Worm (Caenorhabditis elegans) whole organism, early embryonic: ENCODE data around the gene F58A3.3.

ENCODE experiments used
- ama-1 ChIP-seq: fragments of 150-350 bp; optimal IDR thresholded peaks from 2 replicates; lab custom pipeline; 2014
- ceh-13 ChIP-seq: fragments of 200-800 bp; sonication (Bioruptor generic); optimal IDR thresholded peaks from 2 replicates; lab custom pipeline; 2018; ENCODE audit warnings: mild to moderate bottlenecking, missing genetic modification characterization, missing compliant biosample characterization
- sea-1 ChIP-seq: fragments of 200-800 bp; sonication (Bioruptor generic); conservative IDR thresholded peaks from 2 replicates; pipeline ENCODE4 v1.3.6; 2022; ENCODE audit warnings: missing genetic modification characterization, missing compliant biosample characterization
- tbx-11 ChIP-seq: fragments of 200-800 bp; sonication (Bioruptor generic); IDR thresholded peaks from 2 replicates; pipeline ENCODE4 v1.3.6; 2022; ENCODE audit warnings: missing genetic modification characterization, missing compliant biosample characterization

DNA sequence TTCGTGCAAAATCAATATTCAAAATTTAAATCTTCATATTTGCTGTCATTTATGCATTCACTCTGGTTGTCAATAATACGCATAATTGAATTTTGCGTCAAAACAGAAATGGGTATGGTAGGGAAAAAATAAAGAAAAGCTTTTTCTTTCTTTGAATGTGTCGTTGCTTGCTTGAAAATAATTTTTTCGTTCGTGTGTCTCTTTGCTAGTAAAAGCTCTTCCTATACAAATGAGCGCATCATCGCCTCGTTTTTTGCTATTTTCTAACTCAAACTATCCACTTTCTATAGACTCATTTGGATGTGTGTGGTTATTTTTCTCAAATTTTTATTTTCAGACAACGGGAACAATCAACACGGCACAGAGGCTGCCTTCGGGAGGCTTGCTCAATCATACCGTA is 16.2 kb downstream of the F58A3.3 start, which contains the start of gene ldb-1:
- no peak for TF ChIP-seq ceh-13 (GFP tag; lab: Kevin White, UChicago)
- no peak for TF ChIP-seq tbx-11
- TF ChIP-seq ama-1 (lab: Kevin White, UChicago) = no peak
- TF ChIP-seq sea-1 (GFP tag; lab: Robert Waterston, UW) = no peak
